Worm (Caenorhabditis elegans): Measurements from ENCODE around the gene W02F12.4.

DNA sequence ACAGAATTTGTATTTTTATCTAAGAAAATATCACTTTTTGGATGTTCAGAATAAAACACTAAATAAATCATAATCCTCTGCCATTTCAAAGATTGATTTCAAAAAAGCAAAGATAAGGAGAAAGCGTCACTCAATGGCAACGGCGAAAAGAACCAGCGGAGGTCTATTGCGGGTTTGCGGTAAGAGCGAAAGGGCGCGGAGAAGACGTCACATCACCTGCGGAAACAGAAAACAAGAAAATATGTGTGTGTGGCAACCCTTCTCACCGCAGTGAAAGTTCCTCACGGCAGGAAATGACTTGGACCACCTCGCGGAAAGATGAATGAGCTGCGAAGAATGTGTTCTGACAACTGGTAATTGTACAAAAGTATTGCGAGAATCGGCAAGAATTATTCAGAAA, 6.9 kb downstream of the W02F12.4 start:
- peak; percentile 50 for TF ChIP-seq blmp-1 (tag; optimal IDR thresholded peaks at IDR 0.05; ENCODE audit: insufficient read depth)
- TF ChIP-seq skn-1 (tag; optimal IDR thresholded peaks at IDR 0.05): no peak
- TF ChIP-seq elt-3 (tag; optimal IDR thresholded peaks at IDR 0.05): no peak

Data from whole organism, L2 larva.